Worm (Caenorhabditis elegans): ENCODE data around the gene T27E4.7.

Gene T27E4.7

ce11 chrV:9082350-9082749 is 6.2 kb upstream of the T27E4.7 start:
- TF ChIP-seq aly-1 (tag; optimal IDR thresholded peaks at IDR 0.05) (no peak), tbx-37 (GFP tag; conservative IDR thresholded peaks at IDR 0.05) (no peak), ama-1 (optimal IDR thresholded peaks at IDR 0.05) (no peak), ets-7 (tag; optimal IDR thresholded peaks at IDR 0.05) (no peak), ceh-36 (tag; optimal IDR thresholded peaks at IDR 0.05) (no peak), tra-4 (tag; optimal IDR thresholded peaks at IDR 0.05) (no peak), hnd-1 (tag; optimal IDR thresholded peaks at IDR 0.05) (no peak), scrt-1 (GFP tag; IDR thresholded peaks at IDR 0.05) (no peak), pes-1 (GFP tag; IDR thresholded peaks at IDR 0.05) (no peak), hmg-4 (GFP tag; optimal IDR thresholded peaks at IDR 0.05) (no peak), flt-1 (GFP tag; IDR thresholded peaks at IDR 0.05) (no peak), hmbx-1 (tag; optimal IDR thresholded peaks at IDR 0.05) (no peak), ceh-13 (GFP tag; optimal IDR thresholded peaks at IDR 0.05) (no peak), tbx-11 (GFP tag; IDR thresholded peaks at IDR 0.05) (no peak), sea-1 (GFP tag; conservative IDR thresholded peaks at IDR 0.05) (no peak)

- no peak for TF ChIP-seq F13C5.2 (tag; optimal IDR thresholded peaks at IDR 0.05)
- no peak for TF ChIP-seq sea-1 (GFP tag; conservative IDR thresholded peaks at IDR 0.05)
- no peak for TF ChIP-seq hnd-1 (tag; optimal IDR thresholded peaks at IDR 0.05)
- no peak for TF ChIP-seq ets-7 (tag; optimal IDR thresholded peaks at IDR 0.05)
- no peak for TF ChIP-seq tbx-11 (GFP tag; IDR thresholded peaks at IDR 0.05)
- TF ChIP-seq pes-1 (GFP tag; IDR thresholded peaks at IDR 0.05) = no peak
Observed at ce11 chrV:9081410-9081809, 5.3 kb upstream of the T27E4.7 start.

ce11 chrV:9079965-9080432 is 3.9 kb upstream of the T27E4.7 start:
- no peak for TF ChIP-seq ama-1 (optimal IDR thresholded peaks at IDR 0.05)
- no peak for TF ChIP-seq hnd-1 (tag; optimal IDR thresholded peaks at IDR 0.05)
- no peak for TF ChIP-seq hmbx-1 (tag; optimal IDR thresholded peaks at IDR 0.05)
- TF ChIP-seq ceh-36 (tag; optimal IDR thresholded peaks at IDR 0.05) = no peak
- no peak for TF ChIP-seq hmg-4 (GFP tag; optimal IDR thresholded peaks at IDR 0.05)
- no peak for TF ChIP-seq ets-7 (tag; optimal IDR thresholded peaks at IDR 0.05)
- TF ChIP-seq flt-1 (GFP tag; IDR thresholded peaks at IDR 0.05) = no peak
- TF ChIP-seq tra-4 (tag; optimal IDR thresholded peaks at IDR 0.05) = no peak

ce11 chrV:9078815-9079525 is 2.8 kb upstream of the T27E4.7 start:
- TF ChIP-seq ets-7 (tag; optimal IDR thresholded peaks at IDR 0.05) (no peak), flt-1 (GFP tag; IDR thresholded peaks at IDR 0.05) (no peak), tbx-37 (GFP tag; conservative IDR thresholded peaks at IDR 0.05) (no peak), B0310.2 (tag; optimal IDR thresholded peaks at IDR 0.05) (no peak), scrt-1 (GFP tag; IDR thresholded peaks at IDR 0.05) (no peak), sea-1 (GFP tag; conservative IDR thresholded peaks at IDR 0.05) (no peak), ceh-13 (GFP tag; optimal IDR thresholded peaks at IDR 0.05) (no peak), ama-1 (optimal IDR thresholded peaks at IDR 0.05) (no peak), F13C5.2 (tag; optimal IDR thresholded peaks at IDR 0.05) (no peak), hmg-4 (GFP tag; optimal IDR thresholded peaks at IDR 0.05) (no peak), tra-4 (tag; optimal IDR thresholded peaks at IDR 0.05) (no peak), tbx-11 (GFP tag; IDR thresholded peaks at IDR 0.05) (no peak), hnd-1 (tag; optimal IDR thresholded peaks at IDR 0.05) (no peak), hmbx-1 (tag; optimal IDR thresholded peaks at IDR 0.05) (no peak)

- TF ChIP-seq hnd-1 (tag; optimal IDR thresholded peaks at IDR 0.05) = no peak
- TF ChIP-seq ets-7 (tag; optimal IDR thresholded peaks at IDR 0.05) = no peak
- no peak for TF ChIP-seq flt-1 (GFP tag; IDR thresholded peaks at IDR 0.05)
- no peak for TF ChIP-seq pes-1 (GFP tag; IDR thresholded peaks at IDR 0.05)
- no peak for TF ChIP-seq scrt-1 (GFP tag; IDR thresholded peaks at IDR 0.05)
- TF ChIP-seq ceh-36 (tag; optimal IDR thresholded peaks at IDR 0.05) = no peak
- TF ChIP-seq ama-1 (optimal IDR thresholded peaks at IDR 0.05) = no peak
- no peak for TF ChIP-seq hmg-4 (GFP tag; optimal IDR thresholded peaks at IDR 0.05)
- TF ChIP-seq aly-1 (tag; optimal IDR thresholded peaks at IDR 0.05) = no peak
Observed at ce11 chrV:9078067-9078581, 2.0 kb upstream of the T27E4.7 start.

- TF ChIP-seq pes-1 (GFP tag; IDR thresholded peaks at IDR 0.05) (no peak), tbx-37 (GFP tag; conservative IDR thresholded peaks at IDR 0.05) (no peak), hmbx-1 (tag; optimal IDR thresholded peaks at IDR 0.05) (no peak), hmg-4 (GFP tag; optimal IDR thresholded peaks at IDR 0.05) (no peak), ceh-13 (GFP tag; optimal IDR thresholded peaks at IDR 0.05) (no peak)
Observed at ce11 chrV:9075827-9076226, 295 bp downstream of the T27E4.7 start.

- TF ChIP-seq ets-7 (tag; optimal IDR thresholded peaks at IDR 0.05) (no peak), hmg-4 (GFP tag; optimal IDR thresholded peaks at IDR 0.05) (no peak), flt-1 (GFP tag; IDR thresholded peaks at IDR 0.05) (no peak), hmbx-1 (tag; optimal IDR thresholded peaks at IDR 0.05) (no peak), scrt-1 (GFP tag; IDR thresholded peaks at IDR 0.05) (no peak), tbx-37 (GFP tag; conservative IDR thresholded peaks at IDR 0.05) (no peak), aly-1 (tag; optimal IDR thresholded peaks at IDR 0.05) (no peak), F13C5.2 (tag; optimal IDR thresholded peaks at IDR 0.05) (no peak), ceh-36 (tag; optimal IDR thresholded peaks at IDR 0.05) (no peak), pes-1 (GFP tag; IDR thresholded peaks at IDR 0.05) (no peak), hnd-1 (tag; optimal IDR thresholded peaks at IDR 0.05) (no peak), ceh-13 (GFP tag; optimal IDR thresholded peaks at IDR 0.05) (no peak)
Observed at ce11 chrV:9074360-9074834, 1.7 kb downstream of the T27E4.7 start.
